Fruit fly (Drosophila melanogaster): ENCODE measurements around the gene Had1.
A peak's percentile ranks its signal among the peaks of the same experiment; 100 is the strongest.

The Had1 gene

DNA sequence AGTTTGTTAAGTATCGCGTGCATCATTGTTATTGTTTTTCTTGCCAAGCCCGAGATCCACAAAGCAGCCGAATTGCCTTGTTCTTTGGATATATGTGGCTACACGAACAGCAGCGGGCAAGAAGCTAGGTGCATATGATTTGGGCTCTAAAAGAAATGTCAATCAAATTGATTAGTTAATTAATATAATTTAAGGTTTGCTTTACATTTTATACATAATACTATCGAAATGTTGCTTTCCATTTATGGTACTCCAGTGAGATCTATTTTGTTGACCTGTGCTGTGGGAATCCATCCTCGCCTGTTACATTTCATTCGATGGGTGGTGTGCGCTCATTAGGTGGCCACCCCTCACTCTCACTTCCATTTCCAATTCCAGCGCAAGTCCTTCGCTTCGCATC is 45.1 kb downstream of the Had1 start (continued):
- peak; percentile 69 for TF ChIP-seq chn (GFP tag; optimal IDR thresholded peaks at IDR 0.05)
- TF ChIP-seq Lim3 (GFP tag; IDR thresholded peaks at IDR 0.05): peak; percentile 45; the same call in 1 of the 2 replicates
- no peak for TF ChIP-seq CG34224 (GFP tag; IDR thresholded peaks at IDR 0.05; ENCODE audit: partially characterized antibody)
- no peak for TF ChIP-seq yki (optimal IDR thresholded peaks at IDR 0.05)
- TF ChIP-seq CG9876 (GFP tag; optimal IDR thresholded peaks at IDR 0.05): peak; percentile 12
- 0 out of 3 replicates have a peak, but pooled peaks have one; percentile 28 for TF ChIP-seq sr (GFP tag; IDR thresholded peaks at IDR 0.05)
- no peak for TF ChIP-seq Dll (GFP tag; IDR thresholded peaks at IDR 0.05; ENCODE audit: partially characterized antibody)
- TF ChIP-seq seq (GFP tag; IDR thresholded peaks at IDR 0.05): peak; percentile 85
- TF ChIP-seq disco-r (GFP tag; optimal IDR thresholded peaks at IDR 0.05): no peak
- no peak for TF ChIP-seq grn (GFP tag; optimal IDR thresholded peaks at IDR 0.05)
- peak; percentile 49 for TF ChIP-seq CG31388 (GFP tag; optimal IDR thresholded peaks at IDR 0.05)
- no peak for TF ChIP-seq dm (GFP tag; optimal IDR thresholded peaks at IDR 0.05)
- TF ChIP-seq Hr39 (optimal IDR thresholded peaks at IDR 0.05): no peak
- TF ChIP-seq CG17568 (GFP tag; optimal IDR thresholded peaks at IDR 0.05): no peak
- peak; percentile 73 for TF ChIP-seq sob (GFP tag; IDR thresholded peaks at IDR 0.05)
- no peak for TF ChIP-seq CHES-1-like (GFP tag; optimal IDR thresholded peaks at IDR 0.05)
- no peak for TF ChIP-seq YL-1 (GFP tag; optimal IDR thresholded peaks at IDR 0.05)
- TF ChIP-seq ken (GFP tag; IDR thresholded peaks at IDR 0.05): peak; percentile 75
- TF ChIP-seq Side (GFP tag; optimal IDR thresholded peaks at IDR 0.05): peak; percentile 30
- TF ChIP-seq ara (GFP tag; IDR thresholded peaks at IDR 0.05): peak; percentile 79; the same call in 1 of the 2 replicates
- peak; percentile 86 for TF ChIP-seq gem (tag; optimal IDR thresholded peaks at IDR 0.05)
- peak; percentile 81 for TF ChIP-seq CG9727 (GFP tag; optimal IDR thresholded peaks at IDR 0.05)
- TF ChIP-seq Chrac-16 (GFP tag; optimal IDR thresholded peaks at IDR 0.05): peak; percentile 70
- peak; percentile 73 for TF ChIP-seq CG14441 (GFP tag; IDR thresholded peaks at IDR 0.05)
- peak; percentile 76 for TF ChIP-seq CG8765 (GFP tag; IDR thresholded peaks at IDR 0.05)
- TF ChIP-seq CG3847 (GFP tag; IDR thresholded peaks at IDR 0.05): peak; percentile 70
- TF ChIP-seq her (GFP tag; optimal IDR thresholded peaks at IDR 0.05): no peak
- peak; percentile 80 for TF ChIP-seq CG10959 (GFP tag; IDR thresholded peaks at IDR 0.05)
- no peak for TF ChIP-seq eyg (GFP tag; optimal IDR thresholded peaks at IDR 0.05)
- peak; percentile 12 for TF ChIP-seq CG9609 (GFP tag; optimal IDR thresholded peaks at IDR 0.05)
- peak; percentile 87 for TF ChIP-seq unpg (GFP tag; optimal IDR thresholded peaks at IDR 0.05)
- peak; percentile 71 for TF ChIP-seq Dek (tag; optimal IDR thresholded peaks at IDR 0.05)
- TF ChIP-seq sd (tag; optimal IDR thresholded peaks at IDR 0.05): peak; percentile 23
- peak; percentile 28 for TF ChIP-seq gcm2 (GFP tag; optimal IDR thresholded peaks at IDR 0.05)
- TF ChIP-seq HLHmδ (GFP tag; optimal IDR thresholded peaks at IDR 0.05): no peak
- peak; percentile 88 for TF ChIP-seq Xrp1 (GFP tag; IDR thresholded peaks at IDR 0.05)
- TF ChIP-seq CG30020 (tag; optimal IDR thresholded peaks at IDR 0.05): peak; percentile 36
- peak; percentile 49 for TF ChIP-seq CG2875 (GFP tag; optimal IDR thresholded peaks at IDR 0.05)
- no peak for TF ChIP-seq tio (GFP tag; optimal IDR thresholded peaks at IDR 0.05)
- peak; percentile 67 for TF ChIP-seq CG15696 (tag; optimal IDR thresholded peaks at IDR 0.05)
- TF ChIP-seq CG1647 (GFP tag; optimal IDR thresholded peaks at IDR 0.05): peak; percentile 25
- TF ChIP-seq Ets65A (GFP tag): peak; percentile 96
- peak; percentile 59 for TF ChIP-seq Oaz (GFP tag; IDR thresholded peaks at IDR 0.05)
- TF ChIP-seq bab2 (GFP tag; optimal IDR thresholded peaks at IDR 0.05): peak; percentile 46
- TF ChIP-seq CG11398 (GFP tag; optimal IDR thresholded peaks at IDR 0.05): no peak
- no peak for TF ChIP-seq hbn (GFP tag; IDR thresholded peaks at IDR 0.05; ENCODE audit: partially characterized antibody)
- peak; percentile 22 for TF ChIP-seq fu2 (GFP tag; optimal IDR thresholded peaks at IDR 0.05)
- peak; percentile 87 for TF ChIP-seq CG7839 (tag; optimal IDR thresholded peaks at IDR 0.05)
- peak; percentile 73 for TF ChIP-seq CG2120 (GFP tag; optimal IDR thresholded peaks at IDR 0.05)
- peak; percentile 19 for TF ChIP-seq HLH54F (GFP tag; optimal IDR thresholded peaks at IDR 0.05)
- peak; percentile 67 for TF ChIP-seq CG16815 (GFP tag; optimal IDR thresholded peaks at IDR 0.05)
- TF ChIP-seq CG1529 (GFP tag; optimal IDR thresholded peaks at IDR 0.05): peak; percentile 52
- TF ChIP-seq repo (GFP tag; optimal IDR thresholded peaks at IDR 0.05): no peak

Data from whole organism, embryonic.